Worm (Caenorhabditis elegans): ENCODE data around the gene ccf-1.
A peak's percentile ranks its signal among the peaks of the same experiment; 100 is the strongest.

Gene ccf-1

ce11 chrIII:11946973-11947372, 26.9 kb upstream of the ccf-1 start, which contains the start of gene Y56A3A.7:
Gene Y56A3A.7, minus strand, starts transcription at chrIII:11947019.
- no peak for TF ChIP-seq daf-19 (GFP tag; conservative IDR thresholded peaks at IDR 0.05)
- peak; percentile 53 for TF ChIP-seq aha-1 (tag)
- TF ChIP-seq mdl-1 (tag; optimal IDR thresholded peaks at IDR 0.05) = no peak

ce11 chrIII:11946062-11946749, 26.2 kb upstream of the ccf-1 start:
- TF ChIP-seq nhr-6 (tag; optimal IDR thresholded peaks at IDR 0.05) (no peak), nhr-76 (tag; optimal IDR thresholded peaks at IDR 0.05) (no peak), aha-1 (tag) (peak; percentile 72), unc-62 (GFP tag; optimal IDR thresholded peaks at IDR 0.05 in 1 of 2) (no peak), unc-62 (tag; optimal IDR thresholded peaks at IDR 0.05) (no peak), Y48G9A.11 (GFP tag; IDR thresholded peaks at IDR 0.05) (peak; percentile 81), ceh-82 (tag; optimal IDR thresholded peaks at IDR 0.05) (no peak), madf-5 (GFP tag; IDR thresholded peaks at IDR 0.05) (peak in 1 of 2 experiments; percentile 85; a peak in 1 of 4 replicates), nhr-42 (GFP tag; IDR thresholded peaks at IDR 0.05) (no peak; the same call in 1 of the 2 replicates), mes-2 (tag; optimal IDR thresholded peaks at IDR 0.05; ENCODE audit: poor library complexity, severe bottlenecking) (peak; percentile 100), dve-1 (tag; optimal IDR thresholded peaks at IDR 0.05; ENCODE audit: insufficient read depth) (peak; percentile 33), nhr-10 (tag; optimal IDR thresholded peaks at IDR 0.05) (no peak), Y5F2A.4 (GFP tag; optimal IDR thresholded peaks at IDR 0.05) (no peak), ztf-11 (tag; optimal IDR thresholded peaks at IDR 0.05) (no peak), unc-39 (tag; optimal IDR thresholded peaks at IDR 0.05) (no peak), attf-4 (tag; optimal IDR thresholded peaks at IDR 0.05) (no peak), egl-43 (GFP tag; IDR thresholded peaks at IDR 0.05) (no peak), hif-1 (tag; optimal IDR thresholded peaks at IDR 0.05) (peak in 1 of 2 experiments; percentile 91), sdz-12 (GFP tag; optimal IDR thresholded peaks at IDR 0.05) (peak; percentile 66), spr-3 (GFP tag; optimal IDR thresholded peaks at IDR 0.05) (peak; percentile 62), zag-1 (tag; optimal IDR thresholded peaks at IDR 0.05) (no peak), duxl-1 (tag; optimal IDR thresholded peaks at IDR 0.05; ENCODE audit: poor library complexity) (peak; percentile 93), daf-16 (GFP tag; optimal IDR thresholded peaks at IDR 0.05) (peak in 1 of 2 experiments; percentile 54), daf-16 (tag; optimal IDR thresholded peaks at IDR 0.05) (no peak), nhr-28 (tag; optimal IDR thresholded peaks at IDR 0.05) (no peak), F37D6.2 (tag; optimal IDR thresholded peaks at IDR 0.05) (peak; percentile 71), hmg-1.1 (GFP tag; IDR thresholded peaks at IDR 0.05) (peak; percentile 66), mdt-29 (GFP tag; IDR thresholded peaks at IDR 0.05) (peak; percentile 52; the same call in 1 of the 2 replicates), D1046.2 (GFP tag; IDR thresholded peaks at IDR 0.05) (no peak), egl-27 (tag; optimal IDR thresholded peaks at IDR 0.05) (no peak), spr-1 (tag; optimal IDR thresholded peaks at IDR 0.05) (peak; percentile 13), F44E2.7 (GFP tag; IDR thresholded peaks at IDR 0.05) (no peak), ceh-62 (tag; optimal IDR thresholded peaks at IDR 0.05) (no peak), T26A8.4 (GFP tag; IDR thresholded peaks at IDR 0.05) (0 out of 2 replicates have a peak, but pooled peaks have one; percentile 53), madf-9 (GFP tag; conservative IDR thresholded peaks at IDR 0.05) (peak; percentile 81), F26F4.8 (GFP tag; conservative IDR thresholded peaks at IDR 0.05) (no peak), arid-1 (GFP tag; conservative IDR thresholded peaks at IDR 0.05) (peak; percentile 52; the same call in 1 of the 2 replicates), lin-1 (GFP tag; IDR thresholded peaks at IDR 0.05) (no peak), snpc-4 (tag; optimal IDR thresholded peaks at IDR 0.05) (no peak), daf-19 (GFP tag; conservative IDR thresholded peaks at IDR 0.05) (no peak), gei-8 (GFP tag; optimal IDR thresholded peaks at IDR 0.05) (peak; percentile 7), ceh-20 (GFP tag; IDR thresholded peaks at IDR 0.05) (peak; percentile 75), nhr-25 (tag; optimal IDR thresholded peaks at IDR 0.05; ENCODE audit: borderline replicate concordance, insufficient read depth) (no peak), lin-15B (tag; optimal IDR thresholded peaks at IDR 0.05) (no peak), zip-2 (tag; optimal IDR thresholded peaks at IDR 0.05) (no peak), tra-1 (GFP tag; IDR thresholded peaks at IDR 0.05) (peak; percentile 85; the same call in 1 of the 2 replicates), ZK546.5 (tag; optimal IDR thresholded peaks at IDR 0.05) (no peak)

Data from whole organism, L4 larva.